Fruit fly (Drosophila melanogaster): ENCODE data around the gene CG43880.

dm6 chr3L:7952978-7953377, 6.9 kb upstream of the CG43880 start:
- TF ChIP-seq psq (optimal IDR thresholded peaks at IDR 0.05) (no peak), h (optimal IDR thresholded peaks at IDR 0.05) (no peak), Myc (optimal IDR thresholded peaks at IDR 0.05) (no peak)
